Fruit fly (Drosophila melanogaster) S2 (cell line): ENCODE data around the gene CG11158.

ENCODE experiments used
- CG8478 ChIP-seq: fragments of >200 bp; optimal IDR thresholded peaks from 2 replicates; lab custom pipeline; 2018
- CTCF ChIP-seq, 2 experiments: fragments of >200 bp; optimal IDR thresholded peaks; 2 replicates each; lab custom pipeline; 2018

Gene CG11158

DNA sequence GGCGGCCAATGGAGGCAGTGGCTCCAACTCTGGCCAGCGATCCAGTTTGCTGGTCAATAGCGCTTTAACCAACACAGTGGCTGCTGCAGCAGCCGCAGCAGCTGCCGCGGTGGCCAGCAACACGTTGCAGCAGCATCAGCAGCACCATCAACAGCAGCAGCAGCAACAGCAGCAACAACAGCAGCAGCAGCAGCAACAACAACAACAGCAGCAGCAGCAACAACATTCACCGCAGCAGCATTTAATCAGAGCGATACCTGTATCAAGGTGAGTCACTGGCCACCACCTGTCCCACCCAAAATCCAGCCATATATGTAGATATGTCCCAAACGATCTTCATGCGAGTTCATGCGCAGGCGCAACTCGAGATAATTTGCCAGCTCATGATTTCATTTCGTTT, 33.0 kb upstream of the CG11158 start:
- TF ChIP-seq CG8478 (lab: Kevin White, UChicago) (no peak), CTCF (optimal IDR thresholded peaks at IDR 0.05; lab: Kevin White, UChicago) (no peak)

- TF ChIP-seq CG8478 (lab: Kevin White, UChicago), result no peak
- no peak for TF ChIP-seq CTCF (optimal IDR thresholded peaks at IDR 0.05; lab: Kevin White, UChicago)
Observed at dm6 chrX:13651170-13651569, 31.6 kb upstream of the CG11158 start.

DNA sequence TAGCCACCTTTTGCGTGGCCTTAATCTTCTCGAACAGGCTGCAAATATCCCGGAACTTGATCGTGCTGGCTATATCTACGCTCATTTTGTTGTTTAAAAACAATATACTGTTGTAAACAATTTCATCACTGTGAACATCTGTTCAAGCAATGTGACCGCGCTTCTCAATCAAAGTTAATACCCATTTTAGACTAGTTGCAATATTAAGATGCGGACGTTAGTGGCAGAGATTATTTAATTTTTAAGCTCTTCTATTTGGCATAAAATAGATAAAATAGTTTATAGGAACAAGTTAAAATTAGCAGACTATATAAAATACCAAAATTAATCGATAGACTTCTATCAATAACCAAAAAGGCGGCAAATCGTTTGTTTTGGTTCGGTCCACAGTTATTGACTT, 15.1 kb upstream of the CG11158 start, which contains the start of the genes DNAlig4 and CG11164:
DNAlig4 (minus strand) TSS at position 156 of the 400 bp plus-strand sequence.
CG11164 (plus strand) TSS at position 359 of the 400 bp plus-strand sequence.
- no peak for TF ChIP-seq CTCF (optimal IDR thresholded peaks at IDR 0.05; lab: Kevin White, UChicago)
- no peak for TF ChIP-seq CG8478 (lab: Kevin White, UChicago)

- no peak for TF ChIP-seq CG8478 (lab: Kevin White, UChicago)
- TF ChIP-seq CTCF (optimal IDR thresholded peaks at IDR 0.05; lab: Kevin White, UChicago), result no peak
Observed at dm6 chrX:13669366-13669765, 13.4 kb upstream of the CG11158 start, which contains the start of gene CG15760. CG15760 (plus strand) TSS chrX:13669699.

dm6 chrX:13670329-13670847, 12.4 kb upstream of the CG11158 start:
- no peak for TF ChIP-seq CTCF (optimal IDR thresholded peaks at IDR 0.05; lab: Kevin White, UChicago)
- no peak for TF ChIP-seq CG8478 (lab: Kevin White, UChicago)

dm6 chrX:13676458-13676944, 6.3 kb upstream of the CG11158 start, which contains the start of gene CG11162:
CG11162 (plus strand) TSS chrX:13676894.
- no peak for TF ChIP-seq CTCF (optimal IDR thresholded peaks at IDR 0.05; lab: Kevin White, UChicago)
- TF ChIP-seq CG8478 (lab: Kevin White, UChicago), result no peak

dm6 chrX:13677970-13678490, 4.7 kb upstream of the CG11158 start:
- no peak for TF ChIP-seq CTCF (optimal IDR thresholded peaks at IDR 0.05; lab: Kevin White, UChicago)
- no peak for TF ChIP-seq CG8478 (lab: Kevin White, UChicago)

dm6 chrX:13679565-13679964, 3.2 kb upstream of the CG11158 start:
- TF ChIP-seq CTCF (optimal IDR thresholded peaks at IDR 0.05; lab: Kevin White, UChicago), result no peak
- no peak for TF ChIP-seq CG8478 (lab: Kevin White, UChicago)

- TF ChIP-seq CTCF (optimal IDR thresholded peaks at IDR 0.05; lab: Kevin White, UChicago) (no peak), CG8478 (lab: Kevin White, UChicago) (no peak)
Observed at dm6 chrX:13680262-13680661, 2.5 kb upstream of the CG11158 start, which contains the start of gene CG12177. CG12177 (minus strand) TSS chrX:13680500.

dm6 chrX:13681906-13682305, 846 bp upstream of the CG11158 start:
- TF ChIP-seq CTCF (optimal IDR thresholded peaks at IDR 0.05; lab: Kevin White, UChicago) (no peak), CG8478 (lab: Kevin White, UChicago) (no peak)

DNA sequence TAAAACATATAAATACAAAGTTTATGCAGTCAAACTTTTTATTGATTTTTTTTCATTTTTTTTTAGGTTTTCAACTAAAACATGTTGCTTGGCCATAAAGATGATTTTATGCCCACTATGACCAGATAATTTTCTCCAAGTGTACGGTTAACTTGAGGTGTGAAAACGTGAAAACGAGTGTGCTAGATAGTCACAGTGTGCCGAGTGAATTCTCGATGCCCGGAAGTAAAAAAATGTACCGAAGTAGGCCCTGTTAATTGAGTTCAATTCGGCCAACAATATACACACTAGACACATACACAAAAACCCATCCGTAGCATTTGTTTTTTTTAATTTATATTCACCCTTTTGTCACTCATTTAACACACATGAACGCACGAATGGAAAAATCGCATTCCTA, 9.2 kb downstream of the CG11158 start, which contains the start of gene Nna1:
Nna1 (plus strand) TSS at position 301 of the 400 bp plus-strand sequence.
- TF ChIP-seq CG8478 (lab: Kevin White, UChicago), result no peak

dm6 chrX:13698717-13699427, 16.1 kb downstream of the CG11158 start:
- TF ChIP-seq CG8478 (lab: Kevin White, UChicago) (no peak), CTCF (optimal IDR thresholded peaks at IDR 0.05; lab: Kevin White, UChicago) (no peak)

DNA sequence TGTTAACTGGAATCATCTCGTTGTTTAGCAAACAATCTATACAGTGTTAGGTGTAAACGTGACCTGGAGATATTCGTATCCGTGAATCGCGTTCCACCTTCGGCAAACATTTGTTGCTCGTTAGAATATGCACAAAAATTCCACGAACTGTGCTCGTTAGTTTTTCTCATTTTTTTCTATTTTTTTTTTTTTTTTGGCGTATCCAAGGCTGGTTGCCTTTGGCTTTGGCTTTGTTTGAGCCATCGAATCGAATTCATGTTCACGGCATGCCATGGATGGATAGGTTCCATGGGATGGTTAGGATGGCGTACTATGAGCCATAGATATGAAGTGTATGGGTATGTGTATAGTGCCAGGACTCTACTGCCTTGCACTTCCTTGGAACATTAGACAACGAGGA, 16.9 kb downstream of the CG11158 start:
- TF ChIP-seq CTCF (optimal IDR thresholded peaks at IDR 0.05; lab: Kevin White, UChicago), result no peak
- TF ChIP-seq CG8478 (lab: Kevin White, UChicago), result no peak

- TF ChIP-seq CTCF (optimal IDR thresholded peaks at IDR 0.05; lab: Kevin White, UChicago), result no peak
- no peak for TF ChIP-seq CG8478 (lab: Kevin White, UChicago)
Observed at dm6 chrX:13717982-13718402, 35.2 kb downstream of the CG11158 start, which contains the start of gene Nadsyn. Nadsyn (minus strand) TSS chrX:13718285.

dm6 chrX:13721934-13722333, 39.2 kb downstream of the CG11158 start, which contains the start of the genes Mrgn1 and mus101:
Mrgn1 (minus strand) TSS chrX:13721977.
mus101 (plus strand) TSS chrX:13722246.
- TF ChIP-seq CTCF (optimal IDR thresholded peaks at IDR 0.05; lab: Kevin White, UChicago) (no peak), CG8478 (lab: Kevin White, UChicago) (no peak)
